Fruit fly (Drosophila melanogaster): ENCODE results near the gene Krn.
A peak's percentile ranks its signal among the peaks of the same experiment; 100 is the strongest.

The Krn gene

DNA sequence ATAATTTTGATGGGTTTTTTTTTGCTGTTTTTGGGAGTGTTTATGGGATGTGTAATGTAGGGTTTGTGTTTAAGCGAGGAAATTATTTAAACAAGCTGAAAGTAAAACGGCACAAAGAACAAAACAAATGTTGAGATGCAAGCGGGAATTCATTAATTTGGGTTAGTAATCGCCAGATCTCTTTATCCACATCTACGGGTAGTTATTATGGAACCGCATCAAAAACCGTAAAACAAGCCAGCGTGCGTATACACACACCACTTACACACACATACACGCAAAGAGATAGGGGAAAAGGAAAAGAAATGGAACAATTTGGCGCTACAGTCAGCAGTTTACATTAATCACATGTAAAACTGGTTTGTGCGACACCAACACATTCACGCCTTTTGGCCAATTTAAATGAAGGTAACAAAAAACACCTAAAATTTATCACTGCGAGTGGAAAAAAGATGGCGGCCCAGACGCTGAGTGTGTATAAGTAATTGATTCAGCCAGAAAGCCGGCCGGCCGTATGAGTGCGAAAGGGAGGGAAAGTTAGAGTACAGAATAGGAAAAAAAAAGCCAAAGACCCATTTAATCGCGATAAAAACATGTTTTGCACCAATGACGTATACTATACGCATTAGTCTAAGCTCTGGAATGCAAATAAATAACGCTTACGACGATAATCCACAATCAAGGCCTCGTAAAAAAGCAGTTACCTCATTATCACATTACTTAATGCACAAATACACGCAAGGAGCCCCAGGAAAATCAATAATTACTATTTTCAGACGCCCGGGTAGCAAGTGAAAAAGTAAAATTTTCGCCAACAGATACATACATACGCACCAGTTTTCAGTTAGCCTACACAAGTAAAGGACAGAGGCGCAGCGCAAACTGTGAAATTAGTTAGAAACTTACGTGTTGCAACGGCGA, 9.8 kb downstream of the Krn start (continued):
- no peak for TF ChIP-seq Dek (tag; optimal IDR thresholded peaks at IDR 0.05)
- peak; percentile 13 for TF ChIP-seq D19A (tag; optimal IDR thresholded peaks at IDR 0.05)
- TF ChIP-seq ara (GFP tag; IDR thresholded peaks at IDR 0.05): no peak
- TF ChIP-seq Bteb2 (GFP tag; optimal IDR thresholded peaks at IDR 0.05): no peak
- TF ChIP-seq NC2α (GFP tag; optimal IDR thresholded peaks at IDR 0.05): no peak
- no peak for TF ChIP-seq CG7786 (GFP tag; optimal IDR thresholded peaks at IDR 0.05)
- peak; percentile 66 for TF ChIP-seq YL-1 (GFP tag; optimal IDR thresholded peaks at IDR 0.05)
- TF ChIP-seq NK7.1 (GFP tag; optimal IDR thresholded peaks at IDR 0.05): no peak
- TF ChIP-seq mirr (GFP tag; optimal IDR thresholded peaks at IDR 0.05): peak; percentile 79
- TF ChIP-seq Sry-δ (GFP tag; optimal IDR thresholded peaks at IDR 0.05): no peak
- peak; percentile 83 for TF ChIP-seq Med (GFP tag)
- no peak for TF ChIP-seq Antp (GFP tag; optimal IDR thresholded peaks at IDR 0.05)
- TF ChIP-seq toy (GFP tag; IDR thresholded peaks at IDR 0.05): no peak
- TF ChIP-seq CG10979 (tag; optimal IDR thresholded peaks at IDR 0.05): no peak
- no peak for TF ChIP-seq pnt (GFP tag; optimal IDR thresholded peaks at IDR 0.05)
- TF ChIP-seq Hr39 (optimal IDR thresholded peaks at IDR 0.05): no peak
- no peak for TF ChIP-seq CG3407 (GFP tag; optimal IDR thresholded peaks at IDR 0.05)
- TF ChIP-seq gfzf (GFP tag; optimal IDR thresholded peaks at IDR 0.05): no peak
- TF ChIP-seq CG10543 (GFP tag; optimal IDR thresholded peaks at IDR 0.05): no peak
- TF ChIP-seq Doc3 (GFP tag; IDR thresholded peaks at IDR 0.05; ENCODE audit: partially characterized antibody): no peak
- TF ChIP-seq CG42726 (GFP tag; IDR thresholded peaks at IDR 0.05; ENCODE audit: partially characterized antibody): no peak
- peak; percentile 78 for TF ChIP-seq chinmo (GFP tag; IDR thresholded peaks at IDR 0.05; ENCODE audit: partially characterized antibody)
- no peak for TF ChIP-seq Meics (GFP tag; optimal IDR thresholded peaks at IDR 0.05)
- TF ChIP-seq CG15479 (GFP tag; optimal IDR thresholded peaks at IDR 0.05): peak; percentile 76
- TF ChIP-seq CG11695 (GFP tag; IDR thresholded peaks at IDR 0.05): 0 out of 3 replicates have a peak, but pooled peaks have one; percentile 8
- TF ChIP-seq onecut (GFP tag; IDR thresholded peaks at IDR 0.05): peak; percentile 93
- TF ChIP-seq Dref (GFP tag; IDR thresholded peaks at IDR 0.05): no peak
- no peak for TF ChIP-seq hbn (GFP tag; IDR thresholded peaks at IDR 0.05; ENCODE audit: partially characterized antibody)
- TF ChIP-seq HmgZ (tag; optimal IDR thresholded peaks at IDR 0.05): peak; percentile 21
- TF ChIP-seq kay (GFP tag; optimal IDR thresholded peaks at IDR 0.05): no peak
- TF ChIP-seq usp (GFP tag; optimal IDR thresholded peaks at IDR 0.05): no peak
- TF ChIP-seq mam (GFP tag; optimal IDR thresholded peaks at IDR 0.05): no peak
- TF ChIP-seq B-H2 (GFP tag; optimal IDR thresholded peaks at IDR 0.05): peak; percentile 52
- TF ChIP-seq sqz (GFP tag; optimal IDR thresholded peaks at IDR 0.05): peak; percentile 36
- no peak for TF ChIP-seq H2.0 (GFP tag; IDR thresholded peaks at IDR 0.05)
- peak; percentile 55; the same call in 1 of the 2 replicates for TF ChIP-seq rib (GFP tag; IDR thresholded peaks at IDR 0.05)
- TF ChIP-seq emc (GFP tag; optimal IDR thresholded peaks at IDR 0.05): no peak
- TF ChIP-seq gcm (GFP tag; optimal IDR thresholded peaks at IDR 0.05): peak; percentile 58
- TF ChIP-seq CG16779 (GFP tag; IDR thresholded peaks at IDR 0.05): no peak
- TF ChIP-seq vvl (GFP tag; IDR thresholded peaks at IDR 0.05): peak; percentile 78
- TF ChIP-seq row (GFP tag; IDR thresholded peaks at IDR 0.05): peak; percentile 10; the same call in 1 of the 3 replicates
- peak; percentile 70 for TF ChIP-seq abd-A (tag; optimal IDR thresholded peaks at IDR 0.05)
- TF ChIP-seq CG1024 (GFP tag; IDR thresholded peaks at IDR 0.05): no peak
- peak; percentile 22 for TF ChIP-seq CG8924 (tag; optimal IDR thresholded peaks at IDR 0.05)
- peak in 1 of 2 experiments; percentile 23 for TF ChIP-seq Pdp1 (GFP tag; optimal IDR thresholded peaks at IDR 0.05)
- TF ChIP-seq trem (tag; optimal IDR thresholded peaks at IDR 0.05): no peak
- no peak for TF ChIP-seq zen (tag; optimal IDR thresholded peaks at IDR 0.05)
- TF ChIP-seq sima (GFP tag; optimal IDR thresholded peaks at IDR 0.05): no peak
- no peak for TF ChIP-seq CkIIα-i1 (GFP tag; IDR thresholded peaks at IDR 0.05)
- no peak for TF ChIP-seq CG9797 (GFP tag; optimal IDR thresholded peaks at IDR 0.05)

Data from whole organism, embryonic.